Worm (Caenorhabditis elegans): Measurements from ENCODE around the gene ssu-2.

DNA sequence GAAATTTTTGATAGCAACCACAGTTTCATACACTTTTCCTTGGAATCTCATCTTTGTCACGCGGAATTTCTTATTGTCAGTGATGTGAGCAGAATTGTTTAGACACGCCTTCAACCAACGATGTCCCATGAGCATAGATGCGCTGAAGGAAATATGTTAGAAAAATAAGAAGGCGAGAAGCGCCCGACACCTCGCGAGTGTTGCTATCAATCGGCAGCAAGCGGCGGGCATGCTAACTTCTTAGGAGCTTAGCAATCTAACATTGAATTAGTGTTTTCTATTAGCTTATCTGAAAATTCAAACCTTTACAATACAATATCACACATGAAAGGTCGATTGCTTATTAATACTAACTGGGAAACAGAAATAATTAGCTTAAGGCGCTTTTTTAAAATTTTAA is 25.3 kb upstream of the ssu-2 start:
- TF ChIP-seq fkh-10 (GFP tag; optimal IDR thresholded peaks at IDR 0.05), result no peak
- TF ChIP-seq K02D7.2 (tag; optimal IDR thresholded peaks at IDR 0.05), result no peak
- no peak for TF ChIP-seq hlh-30 (tag; optimal IDR thresholded peaks at IDR 0.05; ENCODE audit: insufficient read depth)
- no peak for TF ChIP-seq pha-4 (tag; optimal IDR thresholded peaks at IDR 0.05)
- TF ChIP-seq ceh-9 (tag; optimal IDR thresholded peaks at IDR 0.05), result no peak
- no peak for TF ChIP-seq ama-1 (optimal IDR thresholded peaks at IDR 0.05)
- no peak for TF ChIP-seq ceh-19 (GFP tag; optimal IDR thresholded peaks at IDR 0.05)
- no peak for TF ChIP-seq nhr-11 (tag; optimal IDR thresholded peaks at IDR 0.05)
- no peak for TF ChIP-seq dmd-4 (tag; optimal IDR thresholded peaks at IDR 0.05; ENCODE audit: borderline replicate concordance)
- TF ChIP-seq nfya-1 (tag; optimal IDR thresholded peaks at IDR 0.05), result no peak
- no peak for TF ChIP-seq pqm-1 (tag; optimal IDR thresholded peaks at IDR 0.05)
